Fruit fly (Drosophila melanogaster) whole organism, embryonic: ENCODE data around the gene Uba5.

Experiments used
- Ada2b ChIP-seq: fragments of 200-800 bp; sonication (Bioruptor generic); IDR thresholded peaks from 2 replicates; pipeline ENCODE4 v1.3.6; 2022; ENCODE audit warnings: missing biosample characterization, missing genetic modification characterization
- Adf1 ChIP-seq: fragments of 200-800 bp; sonication (Bioruptor generic); IDR thresholded peaks from 2 replicates; pipeline ENCODE4 v1.3.6; 2022; ENCODE audit warnings: missing biosample characterization, missing genetic modification characterization
- Blimp-1 ChIP-seq: fragments of 200-800 bp; sonication (Bioruptor generic); optimal IDR thresholded peaks from 3 replicates; lab custom pipeline; 2018; ENCODE audit warnings: missing biosample characterization, missing genetic modification characterization, mild to moderate bottlenecking, moderate library complexity, missing genetic modification reagents
- CG10565 ChIP-seq: fragments of 200-800 bp; sonication (Bioruptor generic); optimal IDR thresholded peaks from 3 replicates; lab custom pipeline; 2016; ENCODE audit warnings: missing biosample characterization, mild to moderate bottlenecking, missing genetic modification characterization
- CG10979 ChIP-seq: fragments of 200-800 bp; sonication (Bioruptor generic); optimal IDR thresholded peaks from 2 replicates; lab custom pipeline; 2018; ENCODE audit warnings: missing biosample characterization, mild to moderate bottlenecking, missing genetic modification characterization, moderate library complexity
- CG11456 ChIP-seq: fragments of 200-800 bp; sonication (Bioruptor generic); IDR thresholded peaks from 3 replicates; pipeline ENCODE4 v1.3.6; 2022; ENCODE audit warnings: missing biosample characterization, missing genetic modification characterization
- CG1233 ChIP-seq: fragments of 200-800 bp; sonication (Bioruptor generic); optimal IDR thresholded peaks from 4 replicates; lab custom pipeline; 2018; ENCODE audit warnings: missing biosample characterization, mild to moderate bottlenecking, missing genetic modification characterization
- CG14667 ChIP-seq: fragments of 200-800 bp; sonication (Bioruptor generic); IDR thresholded peaks from 2 replicates; pipeline ENCODE4 v1.3.6; 2022; ENCODE audit warnings: missing biosample characterization, missing genetic modification characterization
- CG14860 ChIP-seq: fragments of 200-800 bp; sonication (Bioruptor generic); IDR thresholded peaks from 3 replicates; pipeline ENCODE4 v1.3.6; 2022; ENCODE audit warnings: missing biosample characterization, missing genetic modification characterization; ENCODE audit not compliant: partially characterized antibody
- CG16813 ChIP-seq: fragments of 200-800 bp; sonication (Bioruptor generic); IDR thresholded peaks from 3 replicates; pipeline ENCODE4 v1.3.6; 2022; ENCODE audit warnings: missing biosample characterization, missing genetic modification characterization; ENCODE audit not compliant: partially characterized antibody
- CG17802 ChIP-seq: fragments of 200-800 bp; sonication (Bioruptor generic); optimal IDR thresholded peaks from 2 replicates; lab custom pipeline; 2018; ENCODE audit warnings: missing biosample characterization, mild to moderate bottlenecking, missing genetic modification characterization, moderate library complexity
- CG18011 ChIP-seq: fragments of 200-800 bp; sonication (Bioruptor generic); optimal IDR thresholded peaks from 2 replicates; lab custom pipeline; 2017; ENCODE audit warnings: missing biosample characterization, missing genetic modification characterization, mild to moderate bottlenecking, moderate library complexity, missing genotype
- CG2202 ChIP-seq: fragments of 200-800 bp; sonication (Bioruptor generic); optimal IDR thresholded peaks from 2 replicates; lab custom pipeline; 2018; ENCODE audit warnings: missing biosample characterization, mild to moderate bottlenecking, missing genetic modification characterization
- CG31388 ChIP-seq: fragments of 200-800 bp; sonication (Bioruptor generic); optimal IDR thresholded peaks from 2 replicates; lab custom pipeline; 2016; ENCODE audit warnings: missing biosample characterization, missing genetic modification characterization
- CG3163 ChIP-seq: fragments of 200-800 bp; sonication (Bioruptor generic); optimal IDR thresholded peaks from 3 replicates; lab custom pipeline; 2016; ENCODE audit warnings: missing biosample characterization, missing genetic modification characterization
- CG4282 ChIP-seq: fragments of 200-800 bp; sonication (Bioruptor generic); optimal IDR thresholded peaks from 2 replicates; lab custom pipeline; 2016; ENCODE audit warnings: missing biosample characterization, missing genetic modification characterization
- CG4707 ChIP-seq: fragments of 200-800 bp; sonication (Bioruptor generic); optimal IDR thresholded peaks from 2 replicates; lab custom pipeline; 2018; ENCODE audit warnings: missing biosample characterization, mild to moderate bottlenecking, missing genetic modification characterization, moderate library complexity
- CG5245 ChIP-seq: fragments of 200-800 bp; sonication (Bioruptor generic); optimal IDR thresholded peaks from 3 replicates; lab custom pipeline; 2016; ENCODE audit warnings: missing biosample characterization, missing genetic modification characterization
- CG6254 ChIP-seq: fragments of 200-800 bp; sonication (Bioruptor generic); optimal IDR thresholded peaks from 3 replicates; lab custom pipeline; 2017; ENCODE audit warnings: mild to moderate bottlenecking, missing biosample characterization, missing genetic modification reagents, missing genetic modification characterization
- CG8924 ChIP-seq: fragments of 200-800 bp; optimal IDR thresholded peaks from 3 replicates; lab custom pipeline; 2019; ENCODE audit warnings: missing biosample characterization, mild to moderate bottlenecking, missing genetic modification characterization, moderate library complexity
- Chrac-16 ChIP-seq: fragments of 200-800 bp; sonication (Bioruptor generic); optimal IDR thresholded peaks from 3 replicates; lab custom pipeline; 2016; ENCODE audit warnings: missing biosample characterization, missing genetic modification characterization
- D ChIP-seq, 2 experiments: fragments of 200-800 bp in 1 of 2; fragments of >200 bp in 1 of 2; sonication (Bioruptor generic) in 1 of 2; optimal IDR thresholded peaks; 2 replicates in 1 of 2; 3 replicates in 1 of 2; lab custom pipeline; 2017; ENCODE audit warnings: mild to moderate bottlenecking in 1 of 2, missing biosample characterization in 1 of 2, missing genetic modification characterization in 1 of 2, missing genetic modification reagents in 1 of 2
- Dref ChIP-seq: fragments of 200-800 bp; sonication (Bioruptor generic); IDR thresholded peaks from 2 replicates; pipeline ENCODE4 v1.3.6; 2022; ENCODE audit warnings: missing biosample characterization, missing genetic modification characterization
- Drgx ChIP-seq: fragments of 200-800 bp; sonication (Bioruptor generic); IDR thresholded peaks from 2 replicates; pipeline ENCODE4 v1.3.6; 2022; ENCODE audit warnings: missing biosample characterization, missing genetic modification characterization
- ERR ChIP-seq: fragments of 200-800 bp; sonication (Bioruptor generic); optimal IDR thresholded peaks from 2 replicates; lab custom pipeline; 2016; ENCODE audit warnings: missing biosample characterization, missing genetic modification characterization
- Fer1 ChIP-seq: fragments of 200-800 bp; sonication (Bioruptor generic); optimal IDR thresholded peaks from 2 replicates; lab custom pipeline; 2017; ENCODE audit warnings: missing biosample characterization, mild to moderate bottlenecking, missing genetic modification characterization
- Hr39 ChIP-seq: fragments of >200 bp; optimal IDR thresholded peaks from 2 replicates; lab custom pipeline; 2017
- MESR4 ChIP-seq: fragments of 200-800 bp; sonication (Bioruptor generic); optimal IDR thresholded peaks from 2 replicates; lab custom pipeline; 2018; ENCODE audit warnings: missing biosample characterization, mild to moderate bottlenecking, missing genetic modification characterization, moderate library complexity
- Mes4 ChIP-seq: fragments of 200-800 bp; sonication (Bioruptor generic); optimal IDR thresholded peaks from 2 replicates; lab custom pipeline; 2016; ENCODE audit warnings: missing biosample characterization, missing genetic modification characterization
- NC2β ChIP-seq: fragments of 200-800 bp; sonication (Bioruptor generic); optimal IDR thresholded peaks from 2 replicates; lab custom pipeline; 2016; ENCODE audit warnings: missing biosample characterization, missing genetic modification characterization
- NfI ChIP-seq: fragments of 200-800 bp; sonication (Bioruptor generic); optimal IDR thresholded peaks from 3 replicates; lab custom pipeline; 2018; ENCODE audit warnings: missing biosample characterization, mild to moderate bottlenecking, missing genetic modification characterization, moderate library complexity
- Rfx ChIP-seq: fragments of 200-800 bp; sonication (Bioruptor generic); IDR thresholded peaks from 2 replicates; pipeline ENCODE4 v1.3.6; 2022; ENCODE audit warnings: missing biosample characterization, missing genetic modification characterization
- Xbp1 ChIP-seq: fragments of 200-800 bp; sonication (Bioruptor generic); optimal IDR thresholded peaks from 3 replicates; lab custom pipeline; 2016; ENCODE audit warnings: missing biosample characterization, mild to moderate bottlenecking, missing genetic modification characterization
- amos ChIP-seq: fragments of 200-800 bp; sonication (Bioruptor generic); IDR thresholded peaks from 2 replicates; pipeline ENCODE4 v1.3.6; 2022; ENCODE audit warnings: missing biosample characterization, missing genetic modification characterization; ENCODE audit not compliant: partially characterized antibody
- cas ChIP-seq: fragments of 200-800 bp; sonication (Bioruptor generic); IDR thresholded peaks from 2 replicates; pipeline ENCODE4 v1.3.6; 2022; ENCODE audit warnings: missing biosample characterization, missing genetic modification characterization
- cg ChIP-seq: fragments of 200-800 bp; sonication (Bioruptor generic); optimal IDR thresholded peaks from 3 replicates; lab custom pipeline; 2019; ENCODE audit warnings: missing biosample characterization, mild to moderate bottlenecking, missing genetic modification characterization, moderate library complexity
- croc ChIP-seq: fragments of 200-800 bp; sonication (Bioruptor generic); conservative IDR thresholded peaks from 3 replicates; pipeline ENCODE4 v1.3.6; 2022; ENCODE audit warnings: missing biosample characterization, missing genetic modification characterization
- crol ChIP-seq: fragments of 200-800 bp; sonication (Bioruptor generic); IDR thresholded peaks from 2 replicates; pipeline ENCODE4 v1.3.6; 2022; ENCODE audit warnings: missing biosample characterization, missing genetic modification characterization
- gem ChIP-seq: fragments of 200-800 bp; sonication (Bioruptor generic); optimal IDR thresholded peaks from 2 replicates; lab custom pipeline; 2019; ENCODE audit warnings: missing biosample characterization, mild to moderate bottlenecking, missing genetic modification characterization, moderate library complexity
- gsb ChIP-seq: fragments of 200-800 bp; sonication (Bioruptor generic); IDR thresholded peaks from 2 replicates; pipeline ENCODE4 v1.3.6; 2022; ENCODE audit warnings: missing biosample characterization, missing genetic modification characterization
- gsb-n ChIP-seq: fragments of 200-800 bp; sonication (Bioruptor generic); optimal IDR thresholded peaks from 3 replicates; lab custom pipeline; 2018; ENCODE audit warnings: missing biosample characterization, mild to moderate bottlenecking, missing genetic modification characterization
- ham ChIP-seq: fragments of 200-800 bp; sonication (Bioruptor generic); IDR thresholded peaks from 2 replicates; pipeline ENCODE4 v1.3.6; 2022; ENCODE audit warnings: missing biosample characterization, missing genetic modification characterization
- jing ChIP-seq: fragments of 200-800 bp; sonication (Bioruptor generic); optimal IDR thresholded peaks from 2 replicates; lab custom pipeline; 2018; ENCODE audit warnings: missing biosample characterization, mild to moderate bottlenecking, missing genetic modification characterization
- odd ChIP-seq: fragments of 200-800 bp; sonication (Bioruptor generic); optimal IDR thresholded peaks from 2 replicates; lab custom pipeline; 2017; ENCODE audit warnings: missing biosample characterization, mild to moderate bottlenecking, missing genetic modification characterization
- org-1 ChIP-seq: fragments of 200-800 bp; sonication (Bioruptor generic); optimal IDR thresholded peaks from 2 replicates; lab custom pipeline; 2017; ENCODE audit warnings: missing biosample characterization, missing genetic modification characterization
- sisA ChIP-seq: fragments of 200-800 bp; sonication (Bioruptor generic); IDR thresholded peaks from 2 replicates; pipeline ENCODE4 v1.3.6; 2022; ENCODE audit warnings: missing biosample characterization, missing genetic modification characterization
- sna ChIP-seq: fragments of 200-800 bp; sonication (Bioruptor generic); IDR thresholded peaks from 2 replicates; pipeline ENCODE4 v1.3.6; 2022; ENCODE audit warnings: missing biosample characterization, missing genetic modification characterization; ENCODE audit not compliant: partially characterized antibody
- tap ChIP-seq: fragments of 200-800 bp; optimal IDR thresholded peaks from 3 replicates; lab custom pipeline; 2019; ENCODE audit warnings: missing biosample characterization, mild to moderate bottlenecking, missing genetic modification characterization, moderate library complexity
- usp ChIP-seq: fragments of >200 bp; optimal IDR thresholded peaks from 2 replicates; lab custom pipeline; 2017; ENCODE audit warnings: missing biosample characterization, missing genetic modification characterization

Gene Uba5

dm6 chrX:11446792-11447405, 36.4 kb upstream of the Uba5 start (continued):
- TF ChIP-seq CG3163 (GFP tag; lab: Kevin White, UChicago) (peak; percentile 41), NfI (GFP tag; lab: Kevin White, UChicago) (peak; percentile 82), cg (GFP tag; lab: Kevin White, UChicago) (peak; percentile 80), Drgx (peak; percentile 87), Hr39 (lab: Kevin White, UChicago) (no peak), CG10565 (GFP tag; lab: Kevin White, UChicago) (no peak), CG8924 (tag; lab: Kevin White, UChicago) (peak; percentile 70), CG11456 (peak; percentile 92), NC2β (GFP tag; lab: Kevin White, UChicago) (no peak), CG2202 (tag; lab: Kevin White, UChicago) (no peak), gsb-n (tag; lab: Kevin White, UChicago) (no peak), CG10979 (tag; lab: Kevin White, UChicago) (no peak), CG5245 (GFP tag; lab: Kevin White, UChicago) (peak; percentile 49), tap (tag; lab: Kevin White, UChicago) (peak; percentile 55), Fer1 (peak; percentile 80), Blimp-1 (peak; percentile 29), gsb (peak; percentile 72), crol (GFP tag; lab: Robert Waterston, UW) (no peak), Ada2b (GFP tag; lab: Robert Waterston, UW) (peak; percentile 89), odd (peak; percentile 19), sisA (peak; percentile 77), Rfx (peak; percentile 95), usp (GFP tag; lab: Kevin White, UChicago) (no peak), jing (GFP tag; lab: Kevin White, UChicago) (peak; percentile 30), CG6254 (GFP tag; lab: Kevin White, UChicago) (no peak), CG17802 (tag; lab: Kevin White, UChicago) (no peak), D (optimal IDR thresholded peaks at IDR 0.05; lab: Kevin White, UChicago) (no peak), D (GFP tag; optimal IDR thresholded peaks at IDR 0.05; lab: Kevin White, UChicago) (peak; percentile 12), CG18011 (GFP tag; lab: Kevin White, UChicago) (peak; percentile 23), gem (tag; lab: Kevin White, UChicago) (peak; percentile 79), CG31388 (no peak), cas (GFP tag; lab: Robert Waterston, UW) (peak; percentile 50; the same call in 1 of the 2 replicates), sna (GFP tag; lab: Robert Waterston, UW) (no peak), ERR (peak; percentile 83), croc (GFP tag; lab: Robert Waterston, UW) (no peak; the same call in 2 of the 3 replicates), Adf1 (GFP tag; lab: Robert Waterston, UW) (peak; percentile 57), MESR4 (GFP tag; lab: Kevin White, UChicago) (peak; percentile 4), Mes4 (GFP tag; lab: Kevin White, UChicago) (peak; percentile 30), CG14667 (GFP tag; lab: Robert Waterston, UW) (peak; percentile 72), org-1 (GFP tag; lab: Kevin White, UChicago) (peak; percentile 71), Dref (GFP tag; lab: Robert Waterston, UW) (no peak), amos (peak; percentile 11; the same call in 1 of the 2 replicates), ham (GFP tag; lab: Robert Waterston, UW) (no peak; the same call in 1 of the 2 replicates), CG4707 (GFP tag; lab: Kevin White, UChicago) (no peak), CG14860 (no peak), Chrac-16 (GFP tag; lab: Kevin White, UChicago) (peak; percentile 72), Xbp1 (GFP tag; lab: Kevin White, UChicago) (peak; percentile 78), CG1233 (GFP tag; lab: Kevin White, UChicago) (peak; percentile 63), CG4282 (GFP tag; lab: Kevin White, UChicago) (peak; percentile 59), CG16813 (GFP tag; lab: Robert Waterston, UW) (no peak)
